Worm (Caenorhabditis elegans): ENCODE measurements around the gene dpy-26.
A peak's percentile ranks its signal among the peaks of the same experiment; 100 is the strongest.

Gene dpy-26

ce11 chrIV:12417536-12418195 is 33.5 kb downstream of the dpy-26 start, which contains the start of gene F08G5.3 (continued):
- TF ChIP-seq egl-43 (GFP tag; IDR thresholded peaks at IDR 0.05) = peak; percentile 91
- TF ChIP-seq dmd-9 (GFP tag; IDR thresholded peaks at IDR 0.05) = peak; percentile 74; the same call in 1 of the 2 replicates
- peak; percentile 68 for TF ChIP-seq unc-130 (GFP tag; optimal IDR thresholded peaks at IDR 0.05)
- TF ChIP-seq ceh-32 (tag; optimal IDR thresholded peaks at IDR 0.05; ENCODE audit: poor library complexity) = no peak
- TF ChIP-seq duxl-1 (tag; optimal IDR thresholded peaks at IDR 0.05; ENCODE audit: poor library complexity) = peak; percentile 37
- TF ChIP-seq nhr-41 (GFP tag; IDR thresholded peaks at IDR 0.05) = peak; percentile 45; the same call in 1 of the 2 replicates
- peak; percentile 46 for TF ChIP-seq dmd-6 (GFP tag; IDR thresholded peaks at IDR 0.05)
- peak; percentile 49 for TF ChIP-seq mep-1 (tag; optimal IDR thresholded peaks at IDR 0.05)
- no peak for TF ChIP-seq ZK546.5 (tag; optimal IDR thresholded peaks at IDR 0.05)
- TF ChIP-seq nhr-10 (tag; optimal IDR thresholded peaks at IDR 0.05) = no peak
- TF ChIP-seq madf-5 (GFP tag; IDR thresholded peaks at IDR 0.05) = peak in 1 of 2 experiments; percentile 66; a peak in 1 of 4 replicates
- TF ChIP-seq nhr-102 (tag; optimal IDR thresholded peaks at IDR 0.05) = peak; percentile 65
- 0 out of 2 replicates have a peak, but pooled peaks have one; percentile 43 for TF ChIP-seq ceh-44 (GFP tag; IDR thresholded peaks at IDR 0.05)
- peak; percentile 90 for TF ChIP-seq F26F4.8 (GFP tag; conservative IDR thresholded peaks at IDR 0.05)
- TF ChIP-seq zip-2 (tag; optimal IDR thresholded peaks at IDR 0.05) = no peak
- TF ChIP-seq hmg-1.1 (GFP tag; IDR thresholded peaks at IDR 0.05) = peak; percentile 76
- peak; percentile 73 for TF ChIP-seq ZK337.2 (GFP tag; IDR thresholded peaks at IDR 0.05)
- peak in 1 of 2 experiments; percentile 33 for TF ChIP-seq hif-1 (tag; optimal IDR thresholded peaks at IDR 0.05)
- peak; percentile 25 for TF ChIP-seq Y5F2A.4 (GFP tag; optimal IDR thresholded peaks at IDR 0.05)
- peak; percentile 86 for TF ChIP-seq Y48G9A.11 (GFP tag; IDR thresholded peaks at IDR 0.05)
- peak; percentile 66; the same call in 1 of the 2 replicates for TF ChIP-seq saeg-2 (GFP tag; IDR thresholded peaks at IDR 0.05)
- peak; percentile 53 for TF ChIP-seq spr-3 (GFP tag; optimal IDR thresholded peaks at IDR 0.05)
- peak; percentile 76 for TF ChIP-seq ctbp-1 (GFP tag; IDR thresholded peaks at IDR 0.05)
- peak; percentile 85; the same call in 1 of the 2 replicates for TF ChIP-seq Y105C5A.15 (GFP tag; IDR thresholded peaks at IDR 0.05)
- peak; percentile 82; the same call in 1 of the 2 replicates for TF ChIP-seq D1046.2 (GFP tag; IDR thresholded peaks at IDR 0.05)
- TF ChIP-seq nhr-6 (tag; optimal IDR thresholded peaks at IDR 0.05) = peak; percentile 50
- TF ChIP-seq ztf-11 (tag; optimal IDR thresholded peaks at IDR 0.05) = no peak
- TF ChIP-seq T26A8.4 (GFP tag; IDR thresholded peaks at IDR 0.05) = peak; percentile 67
- TF ChIP-seq zip-11 (GFP tag; IDR thresholded peaks at IDR 0.05) = no peak
- peak; percentile 59 for TF ChIP-seq hlh-11 (tag; optimal IDR thresholded peaks at IDR 0.05)
- TF ChIP-seq ama-1 (optimal IDR thresholded peaks at IDR 0.05) = no peak
- TF ChIP-seq dmd-8 (GFP tag; IDR thresholded peaks at IDR 0.05) = peak; percentile 82
- peak; percentile 73 for TF ChIP-seq mes-2 (tag; optimal IDR thresholded peaks at IDR 0.05; ENCODE audit: poor library complexity, severe bottlenecking)
- TF ChIP-seq ceh-20 (GFP tag; IDR thresholded peaks at IDR 0.05) = peak; percentile 68
- peak; percentile 95 for TF ChIP-seq lim-7 (GFP tag; IDR thresholded peaks at IDR 0.05)
- peak; percentile 81 for TF ChIP-seq zfp-3 (GFP tag; conservative IDR thresholded peaks at IDR 0.05)
- TF ChIP-seq arid-1 (GFP tag; conservative IDR thresholded peaks at IDR 0.05) = peak; percentile 86
- TF ChIP-seq nhr-237 (tag; optimal IDR thresholded peaks at IDR 0.05) = no peak
- peak; percentile 69 for TF ChIP-seq nhr-111 (GFP tag; optimal IDR thresholded peaks at IDR 0.05)
- TF ChIP-seq lir-3 (tag; optimal IDR thresholded peaks at IDR 0.05) = peak; percentile 49
- TF ChIP-seq T20F7.1 (GFP tag; optimal IDR thresholded peaks at IDR 0.05) = peak; percentile 41
- peak; percentile 32 for TF ChIP-seq nhr-77 (tag; optimal IDR thresholded peaks at IDR 0.05)
- 0 out of 2 replicates have a peak, but pooled peaks have one; percentile 53 for TF ChIP-seq Y75B8A.6 (GFP tag; IDR thresholded peaks at IDR 0.05)
- TF ChIP-seq F37D6.2 (tag; optimal IDR thresholded peaks at IDR 0.05) = no peak
- peak; percentile 52 for TF ChIP-seq dve-1 (tag; optimal IDR thresholded peaks at IDR 0.05; ENCODE audit: insufficient read depth)
- no peak for TF ChIP-seq pqm-1 (tag; optimal IDR thresholded peaks at IDR 0.05)
- TF ChIP-seq gei-8 (GFP tag; optimal IDR thresholded peaks at IDR 0.05) = peak; percentile 72
- TF ChIP-seq sdz-12 (GFP tag; optimal IDR thresholded peaks at IDR 0.05) = no peak
- peak; percentile 55; the same call in 1 of the 2 replicates for TF ChIP-seq lin-1 (GFP tag; IDR thresholded peaks at IDR 0.05)

Data from whole organism, L4 larva.